Fruit fly (Drosophila melanogaster): ENCODE results near the gene CG3638.

The CG3638 gene

DNA sequence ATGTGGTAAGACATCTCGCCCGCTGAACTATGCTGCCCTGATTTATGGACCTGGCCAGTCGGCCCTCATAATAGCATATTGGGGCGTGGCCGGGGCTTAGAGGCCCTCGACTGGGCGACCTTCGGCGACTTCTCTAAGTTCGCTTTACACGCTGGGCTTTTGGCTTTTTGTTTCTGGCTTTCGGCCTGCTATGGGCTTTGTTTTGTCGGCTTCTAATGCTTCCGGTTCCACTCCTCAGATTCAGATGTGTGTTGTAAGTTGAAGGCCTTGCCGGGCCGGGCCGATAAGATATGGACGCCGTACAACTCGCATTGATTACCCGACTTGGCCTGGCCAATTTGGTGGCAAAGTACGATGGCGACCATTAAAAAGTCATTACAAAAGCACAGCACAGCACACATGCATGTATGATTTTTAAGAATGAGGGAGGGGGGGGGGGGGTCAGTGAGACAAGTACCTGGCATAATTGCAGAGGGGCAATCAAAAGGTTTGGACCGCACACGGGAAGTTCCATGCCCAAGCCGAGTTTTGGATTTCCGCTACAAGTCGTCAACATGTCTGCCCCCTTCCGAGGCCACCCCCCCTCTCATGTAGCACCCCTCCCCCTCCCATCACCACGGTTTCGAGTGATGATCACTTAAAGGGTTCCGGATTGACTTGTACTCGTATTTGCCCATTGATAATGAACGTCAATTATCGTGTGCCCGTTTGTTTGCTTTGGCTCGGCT, 26.2 kb upstream of the CG3638 start:
- no peak for TF ChIP-seq Ets98B (GFP tag; IDR thresholded peaks at IDR 0.05)
- no peak for TF ChIP-seq Pif1B (GFP tag; optimal IDR thresholded peaks at IDR 0.05)
- TF ChIP-seq CG9948 (tag; optimal IDR thresholded peaks at IDR 0.05), result no peak
- TF ChIP-seq CG10348 (GFP tag; IDR thresholded peaks at IDR 0.05), result no peak
- TF ChIP-seq EcR (GFP tag; optimal IDR thresholded peaks at IDR 0.05), result no peak
- no peak for TF ChIP-seq CG13204 (GFP tag; optimal IDR thresholded peaks at IDR 0.05)
- no peak for TF ChIP-seq CG8159 (tag; optimal IDR thresholded peaks at IDR 0.05)
- TF ChIP-seq Pif1A (GFP tag; optimal IDR thresholded peaks at IDR 0.05), result no peak
- no peak for TF ChIP-seq CG17806 (tag; optimal IDR thresholded peaks at IDR 0.05)
- TF ChIP-seq fd96Ca (GFP tag; IDR thresholded peaks at IDR 0.05), result no peak
- no peak for TF ChIP-seq Snoo (tag; optimal IDR thresholded peaks at IDR 0.05)
- no peak for TF ChIP-seq CG15710 (tag; optimal IDR thresholded peaks at IDR 0.05)

DNA sequence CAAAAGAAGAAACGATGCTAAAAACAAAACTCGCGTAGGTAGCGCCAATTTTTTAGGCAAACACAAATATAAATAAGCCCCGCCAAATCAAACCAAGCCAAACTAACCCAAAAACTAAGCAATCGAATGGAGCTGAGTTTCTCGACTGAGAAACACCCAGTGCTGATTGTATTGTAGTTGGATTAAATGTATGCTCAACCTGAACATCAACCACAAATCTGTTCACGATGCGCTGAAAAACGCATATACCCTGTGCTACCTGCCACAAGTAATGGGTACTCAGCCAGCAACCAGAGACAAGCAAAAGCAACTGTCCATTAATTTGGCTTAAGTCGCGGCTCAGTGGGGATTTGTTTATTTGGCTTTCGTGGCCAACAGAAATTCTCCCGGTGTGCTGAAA, 23.8 kb upstream of the CG3638 start:
- TF ChIP-seq CG12605 (GFP tag; IDR thresholded peaks at IDR 0.05) (no peak), Pif1B (GFP tag; optimal IDR thresholded peaks at IDR 0.05) (no peak), CG15710 (tag; optimal IDR thresholded peaks at IDR 0.05) (no peak), EcR (GFP tag; optimal IDR thresholded peaks at IDR 0.05) (no peak), CG34367 (tag; optimal IDR thresholded peaks at IDR 0.05) (no peak), Snoo (tag; optimal IDR thresholded peaks at IDR 0.05) (no peak), CG8301 (tag; optimal IDR thresholded peaks at IDR 0.05) (no peak), Ets98B (GFP tag; IDR thresholded peaks at IDR 0.05) (peak; percentile 40; the same call in 1 of the 2 replicates)

DNA sequence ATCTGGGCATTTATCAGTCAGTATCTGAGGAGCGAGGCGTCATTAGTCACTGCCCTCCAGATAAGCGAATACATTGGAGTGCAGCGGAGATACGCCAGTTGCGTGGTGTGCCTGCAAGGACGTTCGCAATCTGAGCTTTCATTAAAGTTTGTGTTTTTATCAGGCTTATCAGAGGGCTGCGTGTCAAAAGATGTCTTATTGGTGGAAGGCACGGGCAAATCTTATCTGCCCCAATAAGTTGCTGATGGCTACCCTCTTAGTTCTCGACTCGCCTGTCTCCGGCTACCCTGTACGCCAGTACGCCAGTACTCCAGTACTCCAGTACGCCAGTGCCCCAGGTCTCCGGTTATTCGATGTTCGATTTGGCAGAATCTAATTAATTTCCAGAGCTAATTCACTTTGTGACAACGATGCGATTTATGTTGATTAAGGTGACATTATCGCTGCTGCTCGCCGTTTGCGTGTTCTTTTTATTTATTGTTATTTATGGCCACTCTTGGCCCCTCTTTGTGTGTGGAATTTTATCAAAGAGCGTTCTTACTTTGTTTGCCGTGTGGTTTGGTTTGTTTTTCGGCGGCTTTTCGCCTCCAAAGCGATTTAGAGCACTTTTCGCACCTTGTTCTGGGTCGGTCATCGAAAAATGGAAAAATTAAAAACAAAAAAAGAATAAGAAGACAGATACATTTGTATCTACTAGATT, 20.4 kb upstream of the CG3638 start:
- no peak for TF ChIP-seq CG9948 (tag; optimal IDR thresholded peaks at IDR 0.05)
- TF ChIP-seq CG34367 (tag; optimal IDR thresholded peaks at IDR 0.05), result no peak
- TF ChIP-seq CG15710 (tag; optimal IDR thresholded peaks at IDR 0.05), result no peak
- TF ChIP-seq Ets98B (GFP tag; IDR thresholded peaks at IDR 0.05), result no peak
- no peak for TF ChIP-seq Snoo (tag; optimal IDR thresholded peaks at IDR 0.05)
- no peak for TF ChIP-seq CG10348 (GFP tag; IDR thresholded peaks at IDR 0.05)
- TF ChIP-seq CG8159 (tag; optimal IDR thresholded peaks at IDR 0.05), result no peak
- no peak for TF ChIP-seq EcR (GFP tag; optimal IDR thresholded peaks at IDR 0.05)

DNA sequence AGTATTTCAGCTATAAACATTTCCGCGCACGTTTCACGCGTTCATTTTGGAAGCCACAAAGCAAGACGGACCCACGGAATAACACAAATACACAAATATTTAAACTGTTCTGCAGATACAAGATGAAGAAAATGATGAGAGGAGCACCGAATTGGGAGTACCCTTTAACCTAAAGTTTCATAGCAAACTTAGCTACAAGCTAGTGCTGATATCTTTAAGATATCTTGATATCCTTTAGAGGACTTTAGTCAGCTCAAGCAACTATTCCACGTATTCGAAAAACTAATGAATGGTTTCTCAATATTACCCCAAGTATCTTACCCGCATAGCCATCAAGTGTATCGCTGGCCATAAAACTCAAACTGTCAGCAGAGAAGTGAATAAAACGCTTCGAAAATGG, 19.6 kb upstream of the CG3638 start:
- TF ChIP-seq Pif1A (GFP tag; optimal IDR thresholded peaks at IDR 0.05) (no peak), EcR (GFP tag; optimal IDR thresholded peaks at IDR 0.05) (no peak), CG10348 (GFP tag; IDR thresholded peaks at IDR 0.05) (no peak)

DNA sequence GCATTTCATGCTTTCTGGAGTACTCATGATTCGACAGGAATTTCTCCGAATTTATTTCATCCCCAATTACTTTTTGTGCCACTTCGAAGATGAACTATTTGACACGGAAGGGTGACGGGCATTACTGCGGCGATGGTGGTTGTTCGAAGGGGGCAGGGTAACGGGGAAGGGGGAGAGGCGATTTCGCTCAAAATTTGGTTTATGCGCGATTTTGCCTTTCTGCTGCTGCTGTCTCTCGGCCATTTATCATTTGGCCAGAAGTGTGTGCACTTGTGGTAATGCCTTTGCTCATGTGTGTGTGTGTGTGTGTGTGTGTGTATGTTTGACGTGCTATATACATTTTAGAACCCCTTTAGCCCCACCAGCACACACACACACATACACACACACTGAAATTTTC, 16.5 kb upstream of the CG3638 start:
- TF ChIP-seq CG9948 (tag; optimal IDR thresholded peaks at IDR 0.05) (no peak), CG12605 (GFP tag; IDR thresholded peaks at IDR 0.05) (no peak), CG13204 (GFP tag; optimal IDR thresholded peaks at IDR 0.05) (no peak), CG8159 (tag; optimal IDR thresholded peaks at IDR 0.05) (no peak), CG17806 (tag; optimal IDR thresholded peaks at IDR 0.05) (no peak), CG14655 (GFP tag; optimal IDR thresholded peaks at IDR 0.05) (no peak), gl (tag; optimal IDR thresholded peaks at IDR 0.05) (no peak), Pif1B (GFP tag; optimal IDR thresholded peaks at IDR 0.05) (no peak), CG15710 (tag; optimal IDR thresholded peaks at IDR 0.05) (no peak), CG34367 (tag; optimal IDR thresholded peaks at IDR 0.05) (no peak), Pif1A (GFP tag; optimal IDR thresholded peaks at IDR 0.05) (no peak), Ets98B (GFP tag; IDR thresholded peaks at IDR 0.05) (no peak)

DNA sequence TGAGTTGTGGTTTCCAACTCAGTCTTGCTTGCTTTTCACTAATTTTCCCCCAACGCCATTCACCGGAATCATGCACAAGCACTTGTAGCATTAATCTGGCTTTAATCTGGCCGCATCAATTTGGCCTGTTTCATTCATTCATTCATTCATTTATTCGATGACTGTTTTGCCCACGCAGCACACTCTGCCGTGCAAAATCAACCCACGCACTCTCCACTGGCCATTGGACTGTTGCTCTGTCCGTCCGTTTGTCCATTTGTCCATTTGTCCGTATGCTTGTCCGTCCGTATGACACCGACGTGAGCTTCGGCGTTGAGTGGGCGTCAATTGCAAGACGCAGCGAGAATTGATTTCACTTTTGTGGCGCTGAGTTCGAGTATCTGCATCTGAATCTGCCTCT, 13.6 kb upstream of the CG3638 start:
- TF ChIP-seq fd96Ca (GFP tag; IDR thresholded peaks at IDR 0.05), result no peak
- no peak for TF ChIP-seq EcR (GFP tag; optimal IDR thresholded peaks at IDR 0.05)
- no peak for TF ChIP-seq D1 (tag; optimal IDR thresholded peaks at IDR 0.05)
- TF ChIP-seq gl (tag; optimal IDR thresholded peaks at IDR 0.05), result no peak
- TF ChIP-seq CG8159 (tag; optimal IDR thresholded peaks at IDR 0.05), result no peak
- TF ChIP-seq CG8301 (tag; optimal IDR thresholded peaks at IDR 0.05), result no peak
- no peak for TF ChIP-seq CG14655 (GFP tag; optimal IDR thresholded peaks at IDR 0.05)
- TF ChIP-seq CG15710 (tag; optimal IDR thresholded peaks at IDR 0.05), result no peak
- no peak for TF ChIP-seq CG4496 (GFP tag; IDR thresholded peaks at IDR 0.05)
- TF ChIP-seq Ets98B (GFP tag; IDR thresholded peaks at IDR 0.05), result no peak
- no peak for TF ChIP-seq CG9948 (tag; optimal IDR thresholded peaks at IDR 0.05)
- TF ChIP-seq Pif1B (GFP tag; optimal IDR thresholded peaks at IDR 0.05), result no peak
- no peak for TF ChIP-seq CG12605 (GFP tag; IDR thresholded peaks at IDR 0.05)
- TF ChIP-seq CG17806 (tag; optimal IDR thresholded peaks at IDR 0.05), result no peak

DNA sequence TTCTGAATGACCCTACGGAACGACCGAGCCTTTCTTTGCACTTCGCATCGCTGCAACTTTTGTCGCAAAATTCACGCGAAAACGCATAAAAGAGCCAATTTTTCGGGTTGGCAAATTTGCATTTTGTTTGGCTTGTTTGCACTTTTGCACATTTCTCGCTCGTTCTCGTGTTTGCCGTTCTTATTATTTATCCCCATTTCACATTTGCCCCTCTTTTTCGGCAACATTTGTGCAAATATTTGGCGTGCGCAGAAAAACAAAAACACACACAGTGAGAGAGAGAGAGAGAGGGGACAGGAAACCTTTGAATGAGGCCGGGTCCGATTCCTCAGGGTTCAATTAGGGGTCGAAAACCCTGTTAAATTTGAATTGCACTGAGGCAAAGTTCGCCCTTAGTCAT, 13.1 kb upstream of the CG3638 start:
- TF ChIP-seq CG8159 (tag; optimal IDR thresholded peaks at IDR 0.05) (no peak), CG17806 (tag; optimal IDR thresholded peaks at IDR 0.05) (no peak), gl (tag; optimal IDR thresholded peaks at IDR 0.05) (no peak), CG13204 (GFP tag; optimal IDR thresholded peaks at IDR 0.05) (no peak)
